Fruit fly (Drosophila melanogaster) whole organism: ENCODE measurements around the gene CG7271.

Source experiments
- CG8478 ChIP-seq: fragments of >200 bp; optimal IDR thresholded peaks from 2 replicates; lab custom pipeline; 2018; ENCODE audit warnings: inconsistent platforms
- psq ChIP-seq: fragments of >200 bp; optimal IDR thresholded peaks from 2 replicates; lab custom pipeline; 2017
- usp ChIP-seq: fragments of >200 bp; optimal IDR thresholded peaks from 2 replicates; lab custom pipeline; 2017; ENCODE audit warnings: missing biosample characterization, missing genetic modification characterization, mixed read lengths

dm6 chr3L:18620988-18621734 lies 32.6 kb downstream of the CG7271 start:
- TF ChIP-seq psq (lab: Kevin White, UChicago): no peak
- TF ChIP-seq usp (GFP tag; lab: Kevin White, UChicago): no peak
- no peak for TF ChIP-seq CG8478 (lab: Kevin White, UChicago)
